Fruit fly (Drosophila melanogaster) whole organism, embryonic: ENCODE results near the gene Cby.
A peak's percentile ranks its signal among the peaks of the same experiment; 100 is the strongest.

Source experiments
- Antp ChIP-seq: fragments of 200-800 bp; sonication (Bioruptor generic); optimal IDR thresholded peaks from 3 replicates; lab custom pipeline; 2016; ENCODE audit warnings: missing biosample characterization, missing genetic modification characterization
- Asciz ChIP-seq: fragments of 200-800 bp; sonication (Bioruptor generic); optimal IDR thresholded peaks from 2 replicates; lab custom pipeline; 2017; ENCODE audit warnings: missing biosample characterization, mild to moderate bottlenecking, missing genetic modification characterization, missing genetic modification reagents
- Atf6 ChIP-seq: fragments of 200-800 bp; sonication (Bioruptor generic); IDR thresholded peaks from 2 replicates; pipeline ENCODE4 v1.3.6; 2022; ENCODE audit warnings: missing biosample characterization, missing genetic modification characterization
- B-H2 ChIP-seq: fragments of 200-800 bp; sonication (Bioruptor generic); optimal IDR thresholded peaks from 2 replicates; lab custom pipeline; 2018; ENCODE audit warnings: missing biosample characterization, mild to moderate bottlenecking, missing genetic modification characterization
- CG10321 ChIP-seq: fragments of 200-800 bp; sonication (Bioruptor generic); IDR thresholded peaks from 2 replicates; pipeline ENCODE4 v1.3.6; 2022; ENCODE audit warnings: missing biosample characterization, missing genetic modification characterization
- CG10565 ChIP-seq: fragments of 200-800 bp; sonication (Bioruptor generic); optimal IDR thresholded peaks from 3 replicates; lab custom pipeline; 2016; ENCODE audit warnings: missing biosample characterization, mild to moderate bottlenecking, missing genetic modification characterization
- CG10654 ChIP-seq: fragments of 200-800 bp; sonication (Bioruptor generic); optimal IDR thresholded peaks from 2 replicates; lab custom pipeline; 2016; ENCODE audit warnings: missing biosample characterization, missing genetic modification characterization
- CG11723 ChIP-seq: fragments of 200-800 bp; sonication (Bioruptor generic); optimal IDR thresholded peaks from 2 replicates; lab custom pipeline; 2017; ENCODE audit warnings: missing biosample characterization, mild to moderate bottlenecking, missing genetic modification characterization
- CG12391 ChIP-seq: fragments of 200-800 bp; sonication (Bioruptor generic); optimal IDR thresholded peaks from 3 replicates; lab custom pipeline; 2018; ENCODE audit warnings: missing biosample characterization, mild to moderate bottlenecking, missing genetic modification characterization, moderate library complexity
- CG12769 ChIP-seq: fragments of 200-800 bp; sonication (Bioruptor generic); optimal IDR thresholded peaks from 2 replicates; lab custom pipeline; 2019; ENCODE audit warnings: missing biosample characterization, mild to moderate bottlenecking, missing genetic modification characterization, moderate library complexity
- CG13287 ChIP-seq: fragments of 200-800 bp; sonication (Bioruptor generic); IDR thresholded peaks from 2 replicates; pipeline ENCODE4 v1.3.6; 2022; ENCODE audit warnings: missing biosample characterization, missing genetic modification characterization; ENCODE audit not compliant: partially characterized antibody
- CG16863 ChIP-seq: fragments of 200-800 bp; sonication (Bioruptor generic); optimal IDR thresholded peaks from 3 replicates; lab custom pipeline; 2016; ENCODE audit warnings: missing biosample characterization, missing genetic modification characterization
- CG17361 ChIP-seq: fragments of 200-800 bp; sonication (Bioruptor generic); IDR thresholded peaks from 3 replicates; pipeline ENCODE4 v1.3.6; 2022; ENCODE audit warnings: missing biosample characterization, missing genetic modification characterization
- CG18619 ChIP-seq: fragments of 200-800 bp; sonication (Bioruptor generic); optimal IDR thresholded peaks from 3 replicates; lab custom pipeline; 2017; ENCODE audit warnings: missing biosample characterization, mild to moderate bottlenecking, missing genetic modification characterization
- CG2199 ChIP-seq: fragments of 200-800 bp; sonication (Bioruptor generic); IDR thresholded peaks from 3 replicates; pipeline ENCODE4 v1.3.6; 2022; ENCODE audit warnings: missing biosample characterization, missing genetic modification characterization
- CG2889 ChIP-seq: fragments of 200-800 bp; sonication (Bioruptor generic); IDR thresholded peaks from 3 replicates; pipeline ENCODE4 v1.3.6; 2022; ENCODE audit warnings: missing biosample characterization, missing genetic modification characterization
- CG3407 ChIP-seq: fragments of 200-800 bp; sonication (Bioruptor generic); optimal IDR thresholded peaks from 2 replicates; lab custom pipeline; 2018; ENCODE audit warnings: missing biosample characterization, mild to moderate bottlenecking, missing genetic modification characterization
- CG43689 ChIP-seq: fragments of 200-800 bp; sonication (Bioruptor generic); IDR thresholded peaks from 2 replicates; pipeline ENCODE4 v1.3.6; 2022; ENCODE audit warnings: missing biosample characterization, missing genetic modification characterization
- CG5953 ChIP-seq: fragments of 200-800 bp; sonication (Bioruptor generic); IDR thresholded peaks from 2 replicates; pipeline ENCODE4 v1.3.6; 2022; ENCODE audit warnings: missing biosample characterization, missing genetic modification characterization
- CG6254 ChIP-seq: fragments of 200-800 bp; sonication (Bioruptor generic); optimal IDR thresholded peaks from 3 replicates; lab custom pipeline; 2017; ENCODE audit warnings: mild to moderate bottlenecking, missing biosample characterization, missing genetic modification reagents, missing genetic modification characterization
- CG9817 ChIP-seq: fragments of 200-800 bp; sonication (Bioruptor generic); optimal IDR thresholded peaks from 2 replicates; lab custom pipeline; 2018; ENCODE audit warnings: missing biosample characterization, mild to moderate bottlenecking, missing genetic modification characterization, moderate library complexity
- Dll ChIP-seq: fragments of 200-800 bp; sonication (Bioruptor generic); IDR thresholded peaks from 4 replicates; pipeline ENCODE4 v1.3.6; 2022; ENCODE audit warnings: missing biosample characterization, missing genetic modification characterization; ENCODE audit not compliant: partially characterized antibody
- E2f1 ChIP-seq: fragments of 200-800 bp; sonication (Bioruptor generic); IDR thresholded peaks from 2 replicates; pipeline ENCODE4 v1.3.6; 2022; ENCODE audit warnings: missing biosample characterization, missing genetic modification characterization
- H2.0 ChIP-seq: fragments of 200-800 bp; sonication (Bioruptor generic); IDR thresholded peaks from 2 replicates; pipeline ENCODE4 v1.3.6; 2022; ENCODE audit warnings: missing biosample characterization, missing genetic modification characterization
- HLH4C ChIP-seq: fragments of 200-800 bp; sonication (Bioruptor generic); IDR thresholded peaks from 3 replicates; pipeline ENCODE4 v1.3.6; 2022; ENCODE audit warnings: missing biosample characterization, missing genetic modification characterization; ENCODE audit not compliant: partially characterized antibody
- Hand ChIP-seq: fragments of 200-800 bp; sonication (Bioruptor generic); optimal IDR thresholded peaks from 2 replicates; lab custom pipeline; 2017; ENCODE audit warnings: mild to moderate bottlenecking, missing biosample characterization, missing genetic modification reagents, missing genetic modification characterization
- Hr3 ChIP-seq: fragments of 200-800 bp; sonication (Bioruptor generic); optimal IDR thresholded peaks from 3 replicates; lab custom pipeline; 2016; ENCODE audit warnings: missing biosample characterization, missing genetic modification characterization
- MESR4 ChIP-seq: fragments of 200-800 bp; sonication (Bioruptor generic); optimal IDR thresholded peaks from 2 replicates; lab custom pipeline; 2018; ENCODE audit warnings: missing biosample characterization, mild to moderate bottlenecking, missing genetic modification characterization, moderate library complexity
- NC2β ChIP-seq: fragments of 200-800 bp; sonication (Bioruptor generic); optimal IDR thresholded peaks from 2 replicates; lab custom pipeline; 2016; ENCODE audit warnings: missing biosample characterization, missing genetic modification characterization
- Oli ChIP-seq: fragments of 200-800 bp; sonication (Bioruptor generic); optimal IDR thresholded peaks from 2 replicates; lab custom pipeline; 2018; ENCODE audit warnings: missing biosample characterization, mild to moderate bottlenecking, missing genetic modification characterization, moderate library complexity
- Sin3A ChIP-seq: fragments of >200 bp; optimal IDR thresholded peaks from 2 replicates; lab custom pipeline; 2018
- Ssrp ChIP-seq: fragments of 200-800 bp; sonication (Bioruptor generic); optimal IDR thresholded peaks from 2 replicates; lab custom pipeline; 2018; ENCODE audit warnings: missing biosample characterization, mild to moderate bottlenecking, missing genetic modification characterization, moderate library complexity
- Taf1 ChIP-seq: fragments of 200-800 bp; sonication (Bioruptor generic); IDR thresholded peaks from 2 replicates; pipeline ENCODE4 v1.3.6; 2022; ENCODE audit warnings: missing biosample characterization, missing genetic modification characterization
- Tbp ChIP-seq: fragments of >200 bp; optimal IDR thresholded peaks from 2 replicates; lab custom pipeline; 2018; ENCODE audit warnings: missing biosample characterization, missing genetic modification characterization
- YL-1 ChIP-seq: fragments of 200-800 bp; sonication (Bioruptor generic); optimal IDR thresholded peaks from 3 replicates; lab custom pipeline; 2017; ENCODE audit warnings: missing biosample characterization, mild to moderate bottlenecking, missing genetic modification characterization
- bcd ChIP-seq: fragments of 200-800 bp; sonication (Bioruptor generic); optimal IDR thresholded peaks from 2 replicates; lab custom pipeline; 2017; ENCODE audit warnings: missing biosample characterization, mild to moderate bottlenecking, missing genetic modification characterization
- bigmax ChIP-seq: fragments of 200-800 bp; sonication (Bioruptor generic); optimal IDR thresholded peaks from 2 replicates; lab custom pipeline; 2018; ENCODE audit warnings: missing biosample characterization, mild to moderate bottlenecking, missing genetic modification characterization
- crol ChIP-seq: fragments of 200-800 bp; sonication (Bioruptor generic); IDR thresholded peaks from 2 replicates; pipeline ENCODE4 v1.3.6; 2022; ENCODE audit warnings: missing biosample characterization, missing genetic modification characterization
- dati ChIP-seq: fragments of 200-800 bp; sonication (Bioruptor generic); IDR thresholded peaks from 2 replicates; pipeline ENCODE4 v1.3.6; 2022; ENCODE audit warnings: missing biosample characterization, missing genetic modification characterization
- fu2 ChIP-seq: fragments of 200-800 bp; sonication (Bioruptor generic); optimal IDR thresholded peaks from 2 replicates; lab custom pipeline; 2016; ENCODE audit warnings: missing biosample characterization, missing genetic modification characterization
- gce ChIP-seq: fragments of 200-800 bp; sonication (Bioruptor generic); IDR thresholded peaks from 3 replicates; pipeline ENCODE4 v1.3.6; 2022; ENCODE audit warnings: missing biosample characterization, missing genetic modification characterization
- gfzf ChIP-seq: fragments of 200-800 bp; sonication (Bioruptor generic); optimal IDR thresholded peaks from 2 replicates; lab custom pipeline; 2016; ENCODE audit warnings: missing biosample characterization, mild to moderate bottlenecking, missing genetic modification characterization, moderate library complexity
- grau ChIP-seq: fragments of 200-800 bp; optimal IDR thresholded peaks from 3 replicates; lab custom pipeline; 2019; ENCODE audit warnings: missing biosample characterization, mild to moderate bottlenecking, missing genetic modification characterization, moderate library complexity
- gro ChIP-seq: fragments of 200-800 bp; sonication (Bioruptor generic); optimal IDR thresholded peaks from 2 replicates; lab custom pipeline; 2016; ENCODE audit warnings: missing biosample characterization, missing genetic modification characterization
- gsb ChIP-seq: fragments of 200-800 bp; sonication (Bioruptor generic); IDR thresholded peaks from 2 replicates; pipeline ENCODE4 v1.3.6; 2022; ENCODE audit warnings: missing biosample characterization, missing genetic modification characterization
- jigr1 ChIP-seq: fragments of 200-800 bp; sonication (Bioruptor generic); IDR thresholded peaks from 3 replicates; pipeline ENCODE4 v1.3.6; 2022; ENCODE audit warnings: missing biosample characterization, missing genetic modification characterization
- mam ChIP-seq: fragments of 200-800 bp; sonication (Bioruptor generic); optimal IDR thresholded peaks from 3 replicates; lab custom pipeline; 2016; ENCODE audit warnings: missing biosample characterization, missing genetic modification characterization
- pnt ChIP-seq: fragments of 200-800 bp; sonication (Bioruptor generic); optimal IDR thresholded peaks from 3 replicates; lab custom pipeline; 2016; ENCODE audit warnings: missing biosample characterization, missing genetic modification characterization
- sisA ChIP-seq: fragments of 200-800 bp; sonication (Bioruptor generic); IDR thresholded peaks from 2 replicates; pipeline ENCODE4 v1.3.6; 2022; ENCODE audit warnings: missing biosample characterization, missing genetic modification characterization
- sug ChIP-seq: fragments of 200-800 bp; optimal IDR thresholded peaks from 2 replicates; lab custom pipeline; 2019; ENCODE audit warnings: missing biosample characterization, mild to moderate bottlenecking, missing genetic modification characterization, moderate library complexity
- tx ChIP-seq: fragments of 200-800 bp; sonication (Bioruptor generic); optimal IDR thresholded peaks from 2 replicates; lab custom pipeline; 2016; ENCODE audit warnings: missing biosample characterization, missing genetic modification characterization
- yki ChIP-seq: fragments of >200 bp; optimal IDR thresholded peaks from 3 replicates; lab custom pipeline; 2018

Cby gene

dm6 chr3R:21849988-21850460 lies 17.8 kb upstream of the Cby start (continued):
- TF ChIP-seq CG12769 (tag; lab: Kevin White, UChicago) (no peak), CG2199 (GFP tag; lab: Robert Waterston, UW) (peak; percentile 91; the same call in 2 of the 3 replicates), sug (tag; lab: Kevin White, UChicago) (no peak), yki (no peak), Asciz (no peak), grau (tag; lab: Kevin White, UChicago) (peak; percentile 95), CG9817 (tag; lab: Kevin White, UChicago) (no peak), MESR4 (GFP tag; lab: Kevin White, UChicago) (no peak), mam (GFP tag; lab: Kevin White, UChicago) (peak; percentile 20), CG10565 (GFP tag; lab: Kevin White, UChicago) (no peak), NC2β (GFP tag; lab: Kevin White, UChicago) (peak; percentile 60), Antp (GFP tag; lab: Kevin White, UChicago) (peak; percentile 57), CG10321 (GFP tag; lab: Robert Waterston, UW) (no peak), gfzf (GFP tag; lab: Kevin White, UChicago) (no peak), E2f1 (GFP tag; lab: Robert Waterston, UW) (no peak), CG11723 (GFP tag; lab: Kevin White, UChicago) (peak; percentile 3), Atf6 (GFP tag; lab: Robert Waterston, UW) (no peak; the same call in 1 of the 2 replicates), bigmax (GFP tag; lab: Kevin White, UChicago) (no peak), CG3407 (GFP tag; lab: Kevin White, UChicago) (peak; percentile 20), jigr1 (GFP tag; lab: Robert Waterston, UW) (0 out of 3 replicates have a peak, but pooled peaks have one; percentile 36), CG5953 (GFP tag; lab: Robert Waterston, UW) (no peak), crol (GFP tag; lab: Robert Waterston, UW) (0 out of 2 replicates have a peak, but pooled peaks have one; percentile 24), H2.0 (GFP tag; lab: Robert Waterston, UW) (no peak), CG13287 (GFP tag; lab: Robert Waterston, UW) (no peak), HLH4C (GFP tag; lab: Robert Waterston, UW) (no peak), Hand (GFP tag; lab: Kevin White, UChicago) (no peak), gce (GFP tag; lab: Robert Waterston, UW) (no peak), CG10654 (no peak), fu2 (GFP tag; lab: Kevin White, UChicago) (no peak), gsb (GFP tag; lab: Robert Waterston, UW) (no peak), YL-1 (GFP tag; lab: Kevin White, UChicago) (peak; percentile 1), B-H2 (GFP tag; lab: Kevin White, UChicago) (no peak), CG6254 (GFP tag; lab: Kevin White, UChicago) (peak; percentile 15), CG2889 (no peak), tx (GFP tag; lab: Kevin White, UChicago) (peak; percentile 37), CG16863 (GFP tag; lab: Kevin White, UChicago) (peak; percentile 60), Tbp (GFP tag; lab: Kevin White, UChicago) (no peak), Oli (tag; lab: Kevin White, UChicago) (peak; percentile 51), gro (GFP tag; lab: Kevin White, UChicago) (no peak), bcd (no peak), CG17361 (GFP tag; lab: Robert Waterston, UW) (peak; percentile 74), Ssrp (tag; lab: Kevin White, UChicago) (peak; percentile 64), dati (GFP tag; lab: Robert Waterston, UW) (no peak), CG43689 (no peak), sisA (GFP tag; lab: Robert Waterston, UW) (0 out of 2 replicates have a peak, but pooled peaks have one; percentile 26), Sin3A (lab: Kevin White, UChicago) (no peak), Dll (GFP tag; lab: Robert Waterston, UW) (no peak), Hr3 (GFP tag; lab: Kevin White, UChicago) (peak; percentile 11), CG12391 (tag; lab: Kevin White, UChicago) (peak; percentile 61), pnt (peak; percentile 33), Taf1 (GFP tag; lab: Robert Waterston, UW) (no peak), CG18619 (GFP tag; lab: Kevin White, UChicago) (peak; percentile 21)
